Worm (Caenorhabditis elegans) whole organism, L4/young adult: ENCODE data around the gene pho-14.
"Not testable (repeated sequence)": the region's sequence is repeated elsewhere in the genome, so short reads cannot be mapped to it uniquely, and the experiment has no call there.

Experiments used
- W03F9.2 ChIP-seq: fragments of 150-350 bp; optimal IDR thresholded peaks from 2 replicates; lab custom pipeline; 2014; ENCODE audit warnings: missing biosample characterization, missing genetic modification characterization
- dao-5 ChIP-seq: sonication (generic microtip); optimal IDR thresholded peaks from 2 replicates; lab custom pipeline; 2016; ENCODE audit warnings: missing genotype, missing genetic modification characterization, moderate library complexity, missing compliant biosample characterization
- him-1 ChIP-seq: sonication (generic microtip); optimal IDR thresholded peaks from 2 replicates; lab custom pipeline; 2016; ENCODE audit warnings: missing genotype, missing genetic modification reagents, missing genetic modification characterization, missing compliant biosample characterization

The pho-14 gene

DNA sequence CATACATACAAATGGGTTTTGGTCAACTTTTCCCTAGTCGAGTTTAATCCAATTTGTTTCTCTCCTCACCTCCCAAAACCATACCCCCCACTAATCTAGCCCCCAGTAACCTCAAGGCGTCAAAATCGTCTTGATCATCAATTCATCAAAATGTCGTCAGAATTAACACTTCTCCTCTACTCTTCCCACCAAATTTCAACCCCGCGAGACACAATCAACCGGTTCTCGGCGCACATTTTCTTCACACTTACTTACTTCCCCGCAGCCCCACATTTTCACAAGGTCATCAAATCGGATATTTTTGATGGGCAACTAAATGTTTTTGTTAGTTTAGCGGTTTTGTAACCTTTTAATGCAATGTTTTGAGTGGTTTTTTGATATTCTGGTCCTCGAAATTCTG lies 9.9 kb downstream of the pho-14 start:
- TF ChIP-seq W03F9.2 (no peak), him-1 (no peak), dao-5 (tag; lab: Kevin White, UChicago) (no peak)

DNA sequence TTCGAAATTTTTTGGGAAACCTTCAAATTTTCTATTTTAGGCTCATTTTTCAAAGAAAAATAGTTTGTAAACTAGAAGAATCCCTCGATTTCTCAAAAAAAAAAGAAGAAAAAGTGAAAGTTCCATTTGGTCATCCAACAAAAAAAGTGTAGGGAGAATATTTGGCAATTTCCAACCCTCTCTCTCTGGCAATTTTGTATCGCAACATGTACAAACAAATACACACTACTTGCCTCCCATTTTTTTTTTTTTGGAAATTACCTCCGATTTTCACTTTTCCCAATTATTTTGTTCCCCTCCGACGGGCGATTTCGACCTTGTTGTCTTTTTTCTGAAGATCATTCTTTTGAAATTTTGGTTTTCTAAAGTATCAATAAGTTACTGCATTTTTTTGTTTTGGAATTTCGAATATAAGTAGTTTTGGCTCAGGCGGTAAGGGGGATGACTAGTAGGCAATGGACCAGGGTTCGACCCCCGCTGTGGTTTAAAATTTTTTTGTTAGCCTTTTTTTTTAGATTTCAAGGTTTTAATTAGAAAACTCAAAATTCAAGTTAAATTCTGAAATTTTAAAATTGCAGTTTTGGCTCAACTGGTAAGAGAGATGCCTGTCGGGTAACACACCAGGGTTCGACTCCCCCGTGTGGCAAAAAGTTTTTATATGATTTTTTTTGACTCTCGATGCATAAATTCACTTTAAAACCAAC lies 11.9 kb downstream of the pho-14 start:
- TF ChIP-seq him-1 (no peak), W03F9.2 (no peak), dao-5 (tag; lab: Kevin White, UChicago) (no peak)

DNA sequence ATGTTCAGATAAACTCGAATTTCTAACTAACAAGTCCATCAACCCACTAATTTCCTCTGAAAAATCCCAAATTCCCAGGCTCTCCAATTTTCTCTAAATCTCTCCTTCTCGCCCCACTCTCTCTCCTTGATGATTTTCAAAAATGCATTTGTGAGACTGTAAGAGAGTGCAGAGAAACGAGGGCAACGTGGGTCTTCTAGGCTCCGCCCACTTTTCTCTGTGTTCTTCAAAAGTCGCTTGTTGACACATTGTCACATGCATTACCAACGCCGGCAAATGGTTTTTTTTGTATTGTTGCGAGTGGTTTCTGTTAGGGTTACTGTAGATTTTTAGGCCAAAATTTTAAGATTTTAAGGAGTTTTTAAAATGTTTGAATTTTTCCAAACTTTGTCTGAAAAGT lies 14.1 kb downstream of the pho-14 start:
- no peak for TF ChIP-seq W03F9.2
- no peak for TF ChIP-seq dao-5 (tag; lab: Kevin White, UChicago)
- no peak for TF ChIP-seq him-1

DNA sequence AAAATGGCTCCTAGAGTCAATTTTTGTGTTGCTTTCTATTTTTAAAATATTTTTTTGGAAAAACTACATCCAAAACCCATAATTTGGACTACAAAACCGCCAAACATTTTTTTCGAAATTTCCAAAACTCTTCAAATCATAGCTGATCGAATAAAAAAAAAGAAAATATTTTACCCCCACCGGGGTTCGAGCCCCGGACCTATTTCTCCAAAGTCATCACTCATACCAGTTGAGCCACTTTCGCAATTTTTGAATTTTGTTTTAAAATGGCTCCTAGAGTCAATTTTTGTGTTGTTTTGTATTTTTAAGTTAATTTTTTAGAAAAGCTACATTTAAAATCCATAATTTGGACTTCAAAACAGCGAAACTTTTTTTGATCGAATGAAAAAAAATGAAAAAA lies 15.1 kb downstream of the pho-14 start:
- TF ChIP-seq dao-5 (tag; lab: Kevin White, UChicago): no peak
- no peak for TF ChIP-seq W03F9.2
- no peak for TF ChIP-seq him-1

DNA sequence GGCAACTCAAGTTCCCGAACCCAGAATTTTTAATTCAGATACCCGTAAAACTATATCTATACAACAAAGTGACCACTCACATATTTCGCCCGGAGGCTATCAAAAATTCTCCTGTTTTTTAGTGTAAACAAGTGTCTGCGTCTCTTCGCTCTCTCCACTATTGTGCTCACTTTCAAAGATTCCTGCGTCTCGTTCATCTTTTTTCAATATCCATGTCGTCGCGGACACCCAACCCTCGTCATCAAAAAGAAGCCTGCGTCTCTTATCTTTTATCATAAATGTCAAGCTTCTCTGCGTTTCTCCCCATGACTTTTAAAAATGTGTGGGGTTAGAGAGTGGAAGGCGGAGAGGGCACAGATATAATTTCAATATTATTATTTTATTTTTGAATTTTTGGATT lies 15.7 kb downstream of the pho-14 start:
- TF ChIP-seq dao-5 (tag; lab: Kevin White, UChicago) (no peak), him-1 (no peak), W03F9.2 (no peak)

DNA sequence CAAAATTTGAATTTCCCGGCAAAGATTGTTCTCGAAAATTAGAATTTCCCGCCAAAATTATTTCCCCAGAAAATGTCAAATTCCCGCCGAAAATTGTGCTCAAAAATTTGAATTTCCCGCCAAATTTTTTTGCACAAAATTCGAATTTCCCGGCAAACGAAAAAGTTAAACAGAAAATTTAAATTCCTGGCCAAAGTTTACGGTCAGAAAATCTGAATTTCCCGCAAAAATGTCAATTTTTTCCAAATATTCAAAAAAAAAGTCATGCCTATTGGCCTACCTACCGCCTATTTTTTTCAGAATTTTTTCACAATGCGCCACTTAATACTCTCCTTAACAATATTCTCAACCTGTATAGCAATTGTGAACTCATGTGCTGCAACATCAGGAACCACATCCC lies 17.8 kb downstream of the pho-14 start, which contains the start of gene K02E7.1:
TSS of gene K02E7.1 (plus strand) at position 301 of the 400 bp plus-strand sequence.
- TF ChIP-seq W03F9.2: no peak
- TF ChIP-seq dao-5 (tag; lab: Kevin White, UChicago): no peak
- TF ChIP-seq him-1: no peak

DNA sequence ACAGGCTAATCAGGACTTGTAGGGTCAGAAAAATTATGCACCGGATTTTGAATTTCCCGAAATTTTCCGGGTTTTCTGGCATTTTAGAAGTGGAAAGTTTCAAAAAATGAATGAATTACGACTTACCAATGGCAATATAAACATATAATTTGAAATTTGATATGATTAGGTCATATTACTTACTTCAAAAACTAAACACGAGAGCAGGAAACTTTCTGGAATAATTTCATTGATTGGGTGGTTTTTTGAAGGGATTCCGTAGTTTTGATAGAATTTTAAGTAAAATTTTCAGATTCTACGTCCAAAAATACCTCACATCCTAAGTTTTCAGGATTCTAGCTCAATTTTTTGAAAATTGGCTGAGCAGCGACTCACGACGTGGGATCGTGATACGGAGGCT lies 25.2 kb downstream of the pho-14 start, which contains the start of gene K02E7.11:
TSS of gene K02E7.11 (minus strand) at position 101 of the 400 bp plus-strand sequence.
- TF ChIP-seq him-1 (no peak), W03F9.2 (no peak), dao-5 (tag; lab: Kevin White, UChicago) (no peak)

DNA sequence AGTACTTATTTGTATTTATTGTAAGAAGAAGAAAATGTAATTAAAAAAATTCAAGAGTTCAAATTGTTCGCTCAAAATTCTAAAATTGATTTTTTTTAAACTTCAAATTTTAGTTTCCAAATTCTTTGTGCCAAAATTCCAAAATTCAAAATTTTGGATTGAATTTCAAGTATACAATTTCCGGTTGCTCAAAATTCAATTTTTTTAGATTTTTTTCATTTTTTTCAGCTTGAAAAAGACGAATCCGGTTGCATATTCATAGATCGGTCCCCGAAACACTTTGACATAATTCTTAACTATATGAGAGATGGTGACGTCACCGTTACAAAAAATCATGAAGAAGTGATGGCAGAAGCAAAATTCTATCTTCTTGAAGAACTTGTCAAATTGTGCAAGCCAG lies 28.5 kb downstream of the pho-14 start, which contains the start of gene K02E7.4:
TSS of gene K02E7.4 (plus strand) at position 301 of the 400 bp plus-strand sequence.
- TF ChIP-seq dao-5 (tag; lab: Kevin White, UChicago) (no peak), him-1 (no peak), W03F9.2 (no peak)

DNA sequence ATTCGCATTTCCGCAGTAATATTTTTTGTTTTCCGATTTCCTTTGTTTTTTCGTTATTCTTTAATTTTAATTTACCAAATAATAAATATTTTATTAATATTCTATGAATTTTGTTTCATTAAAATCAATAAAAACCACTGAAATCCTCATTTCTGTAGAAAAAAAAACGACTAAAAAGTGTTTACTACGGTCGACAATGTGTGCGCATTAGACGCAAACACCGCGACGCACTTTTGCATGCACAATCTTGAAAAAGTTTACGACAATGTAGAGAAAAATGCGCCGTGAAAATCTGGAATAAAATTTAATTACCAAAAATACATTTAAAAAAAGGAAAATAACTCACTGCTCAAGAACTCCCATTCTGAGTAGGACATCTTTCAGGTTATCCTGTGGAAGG lies 29.2 kb downstream of the pho-14 start:
- TF ChIP-seq dao-5 (tag; lab: Kevin White, UChicago) (no peak), him-1 (no peak), W03F9.2 (no peak)

DNA sequence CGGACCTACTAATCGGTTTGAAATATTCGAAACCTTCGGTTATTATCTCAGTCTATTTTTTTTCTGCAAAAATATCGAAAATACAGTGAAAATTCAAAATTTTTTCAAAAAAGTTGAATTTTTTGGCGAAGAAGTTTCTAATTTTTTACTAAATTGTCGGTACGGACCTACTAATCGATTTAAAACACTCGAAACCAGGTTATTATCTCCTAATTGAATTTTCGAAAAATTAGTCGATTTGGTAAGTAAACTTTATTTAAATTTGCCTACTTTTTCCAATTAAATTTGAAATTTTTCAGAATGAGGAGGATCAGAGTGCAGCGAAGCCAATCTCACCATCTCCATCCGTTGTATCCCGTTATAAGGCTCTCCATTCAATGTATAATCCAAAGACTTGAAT lies 29.7 kb downstream of the pho-14 start, which contains the start of gene K02E7.12:
TSS of gene K02E7.12 (plus strand) at position 301 of the 400 bp plus-strand sequence.
- no peak for TF ChIP-seq dao-5 (tag; lab: Kevin White, UChicago)

DNA sequence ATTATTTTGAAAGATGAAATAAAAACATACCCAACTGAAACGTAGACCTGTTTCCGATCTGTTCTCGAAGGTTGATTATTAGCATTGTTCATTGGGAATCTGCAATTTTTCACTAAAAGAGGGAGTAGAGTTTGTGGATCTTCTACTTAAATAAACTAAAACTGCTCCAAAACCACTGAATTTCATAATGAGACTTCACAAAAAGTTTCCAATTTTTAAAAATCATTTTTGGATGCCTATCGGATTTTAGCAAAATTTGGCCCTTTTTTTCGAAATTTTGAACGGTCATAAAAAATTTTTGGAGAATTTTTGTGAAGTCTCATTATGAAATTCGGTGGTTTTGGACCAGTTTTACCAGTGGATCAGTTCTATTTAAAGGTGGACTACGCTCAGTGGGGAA lies 33.7 kb downstream of the pho-14 start, which contains the start of gene K02E7.10:
TSS of gene K02E7.10 (minus strand) at position 101 of the 400 bp plus-strand sequence.
- TF ChIP-seq him-1: no peak
- no peak for TF ChIP-seq dao-5 (tag; lab: Kevin White, UChicago)
- no peak for TF ChIP-seq W03F9.2

DNA sequence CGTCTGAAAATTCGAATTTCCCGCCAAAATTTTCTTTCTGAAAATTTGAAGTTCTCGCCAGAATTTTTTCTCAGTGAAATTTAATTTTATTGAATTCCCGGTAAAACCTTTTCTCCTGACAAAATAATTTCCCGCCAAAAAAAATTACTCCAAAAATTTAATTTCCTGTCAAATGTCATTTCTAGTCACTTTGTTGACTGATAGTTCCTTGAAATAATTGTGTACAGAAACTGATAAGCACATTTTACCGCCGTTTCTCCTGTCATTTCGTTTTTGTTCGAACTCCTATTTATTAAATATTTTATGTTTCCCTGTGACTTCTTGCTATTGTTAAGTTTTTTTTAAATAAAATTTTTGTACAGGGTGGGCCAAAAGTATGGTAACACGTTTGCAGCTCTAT lies 36.7 kb downstream of the pho-14 start:
- TF ChIP-seq dao-5 (tag; lab: Kevin White, UChicago): no peak
- no peak for TF ChIP-seq W03F9.2
- TF ChIP-seq him-1: no peak

DNA sequence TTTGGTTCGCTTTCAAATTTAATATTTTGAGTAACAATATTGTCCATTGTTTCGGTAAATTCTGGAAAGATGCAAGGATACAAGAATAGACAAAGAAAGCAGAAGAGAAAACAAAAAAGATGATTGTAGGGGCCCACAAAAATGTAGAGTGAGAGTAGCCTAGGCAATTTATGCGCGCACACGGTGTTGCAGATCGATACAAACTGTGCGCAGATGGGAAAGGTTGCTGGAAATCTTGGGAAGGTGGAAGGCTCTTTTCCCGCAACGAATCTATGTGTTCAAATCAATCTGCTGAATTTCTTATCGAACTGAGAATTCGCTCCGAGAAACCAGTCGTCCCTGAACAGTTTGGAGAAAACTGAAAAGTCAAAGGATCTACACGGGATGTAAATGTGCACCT lies 39.9 kb downstream of the pho-14 start, which contains the start of gene btb-10:
TSS of gene btb-10 (minus strand) at position 101 of the 400 bp plus-strand sequence.
- TF ChIP-seq dao-5 (tag; lab: Kevin White, UChicago); him-1; W03F9.2: not testable (repeated sequence)

DNA sequence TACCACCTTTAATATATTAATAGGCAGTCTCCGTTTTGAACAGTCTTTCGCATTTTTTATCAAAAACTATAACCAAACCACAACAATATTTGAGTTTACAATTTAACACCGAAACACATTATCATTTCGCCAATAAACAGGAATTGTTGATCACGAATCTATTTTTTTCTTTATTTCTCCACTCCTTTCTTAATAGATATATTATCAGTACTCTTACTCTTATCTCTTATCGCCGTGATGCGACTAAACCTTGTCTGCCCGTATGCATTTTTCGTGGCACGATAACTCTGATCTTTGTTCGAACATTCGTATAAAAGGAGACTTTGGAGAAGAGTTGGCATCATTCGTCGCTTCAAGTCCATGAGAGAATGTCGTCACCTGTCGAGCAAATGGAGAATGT lies 43.8 kb downstream of the pho-14 start:
- TF ChIP-seq W03F9.2 (no peak), dao-5 (tag; lab: Kevin White, UChicago) (no peak), him-1 (no peak)

DNA sequence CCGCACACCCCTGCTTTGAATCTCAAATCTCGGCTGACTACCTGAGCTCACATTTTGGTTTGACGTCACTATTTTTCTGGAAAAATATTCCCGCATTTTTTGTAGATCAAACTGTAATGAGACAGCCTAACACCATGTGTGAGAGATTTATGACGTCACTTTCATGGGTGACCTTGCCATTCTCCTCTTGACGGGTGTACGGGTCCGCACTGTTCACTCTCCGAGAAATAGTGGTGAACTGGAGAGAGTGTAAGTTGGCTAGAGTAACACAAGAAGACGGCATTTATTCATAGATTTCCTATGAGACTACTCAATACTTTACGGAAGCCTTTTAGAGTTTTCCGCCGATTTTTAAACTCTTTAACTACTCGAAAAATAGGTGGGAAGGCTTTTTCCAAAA lies 45.9 kb downstream of the pho-14 start, which contains the start of gene K02E7.7:
TSS of gene K02E7.7 (plus strand) at position 301 of the 400 bp plus-strand sequence.
- TF ChIP-seq him-1; dao-5 (tag; lab: Kevin White, UChicago); W03F9.2: not testable (repeated sequence)
